Fruit fly (Drosophila melanogaster): ENCODE results near the gene Ipk2.

Gene Ipk2

dm6 chr2L:606165-606564 is 32.1 kb upstream of the Ipk2 start (continued):
- TF ChIP-seq Optix (GFP tag; IDR thresholded peaks at IDR 0.05) (peak; percentile 56; the same call in 1 of the 3 replicates), CG11398 (GFP tag; optimal IDR thresholded peaks at IDR 0.05) (no peak), Opbp (GFP tag; IDR thresholded peaks at IDR 0.05; ENCODE audit: partially characterized antibody) (no peak), CG9215 (GFP tag; IDR thresholded peaks at IDR 0.05) (no peak), pita (GFP tag; optimal IDR thresholded peaks at IDR 0.05) (no peak), CG3065 (GFP tag; optimal IDR thresholded peaks at IDR 0.05) (no peak), Atf-2 (GFP tag; optimal IDR thresholded peaks at IDR 0.05) (peak; percentile 11), CG11696 (GFP tag; IDR thresholded peaks at IDR 0.05) (no peak), row (GFP tag; IDR thresholded peaks at IDR 0.05) (peak; percentile 57; the same call in 2 of the 3 replicates), disco-r (GFP tag; optimal IDR thresholded peaks at IDR 0.05) (no peak), Gsc (GFP tag; IDR thresholded peaks at IDR 0.05) (peak; percentile 41), Bdp1 (GFP tag; optimal IDR thresholded peaks at IDR 0.05) (peak; percentile 32), CG4820 (GFP tag; optimal IDR thresholded peaks at IDR 0.05) (peak; percentile 5), ttk (GFP tag; IDR thresholded peaks at IDR 0.05) (0 out of 2 replicates have a peak, but pooled peaks have one; percentile 27), CG18619 (GFP tag; optimal IDR thresholded peaks at IDR 0.05) (no peak), pum (GFP tag; optimal IDR thresholded peaks at IDR 0.05) (peak; percentile 21), CG9817 (tag; optimal IDR thresholded peaks at IDR 0.05) (no peak), nerfin-2 (GFP tag; IDR thresholded peaks at IDR 0.05; ENCODE audit: partially characterized antibody) (no peak), dpn (GFP tag; optimal IDR thresholded peaks at IDR 0.05) (peak in 1 of 2 experiments; percentile 29), tna (GFP tag; IDR thresholded peaks at IDR 0.05; ENCODE audit: partially characterized antibody) (no peak), CoRest (tag; optimal IDR thresholded peaks at IDR 0.05) (no peak), CG1647 (GFP tag; optimal IDR thresholded peaks at IDR 0.05) (no peak), abd-A (tag; optimal IDR thresholded peaks at IDR 0.05) (no peak), CG1529 (GFP tag; optimal IDR thresholded peaks at IDR 0.05) (peak; percentile 5), CG12236 (GFP tag; optimal IDR thresholded peaks at IDR 0.05) (peak; percentile 11), schlank (tag; optimal IDR thresholded peaks at IDR 0.05) (no peak), HLH3B (GFP tag; IDR thresholded peaks at IDR 0.05) (0 out of 2 replicates have a peak, but pooled peaks have one; percentile 15), cas (GFP tag; IDR thresholded peaks at IDR 0.05) (no peak), sna (GFP tag; IDR thresholded peaks at IDR 0.05; ENCODE audit: partially characterized antibody) (no peak), slou (GFP tag; optimal IDR thresholded peaks at IDR 0.05) (no peak), CG31224 (GFP tag; IDR thresholded peaks at IDR 0.05) (no peak), fd3F (GFP tag; optimal IDR thresholded peaks at IDR 0.05) (no peak), Sry-δ (GFP tag; optimal IDR thresholded peaks at IDR 0.05) (no peak), ci (GFP tag; IDR thresholded peaks at IDR 0.05) (peak; percentile 68; the same call in 2 of the 3 replicates), btn (GFP tag; optimal IDR thresholded peaks at IDR 0.05) (no peak), B-H1 (GFP tag; IDR thresholded peaks at IDR 0.05) (no peak), CrebB (tag; optimal IDR thresholded peaks at IDR 0.05) (no peak), cwo (GFP tag; optimal IDR thresholded peaks at IDR 0.05) (no peak), kni (GFP tag; optimal IDR thresholded peaks at IDR 0.05) (no peak), CG6175 (GFP tag; IDR thresholded peaks at IDR 0.05) (no peak), Sry-β (GFP tag; optimal IDR thresholded peaks at IDR 0.05) (no peak), sim (GFP tag; IDR thresholded peaks at IDR 0.05) (no peak), Atf6 (GFP tag; IDR thresholded peaks at IDR 0.05) (no peak), Hmx (GFP tag; optimal IDR thresholded peaks at IDR 0.05) (no peak), HLH4C (GFP tag; IDR thresholded peaks at IDR 0.05; ENCODE audit: partially characterized antibody) (no peak), GATAe (GFP tag; conservative IDR thresholded peaks at IDR 0.05) (no peak), CG10654 (GFP tag; optimal IDR thresholded peaks at IDR 0.05) (no peak), ewg (GFP tag; optimal IDR thresholded peaks at IDR 0.05) (no peak), az2 (GFP tag; optimal IDR thresholded peaks at IDR 0.05) (peak; percentile 31), CG11247 (GFP tag; IDR thresholded peaks at IDR 0.05) (no peak), hth (optimal IDR thresholded peaks at IDR 0.05) (no peak), Vsx1 (GFP tag; optimal IDR thresholded peaks at IDR 0.05) (no peak)

Data from whole organism, embryonic.